Fruit fly (Drosophila melanogaster): ENCODE results near the gene mora.
A peak's percentile ranks its signal among the peaks of the same experiment; 100 is the strongest.

DNA sequence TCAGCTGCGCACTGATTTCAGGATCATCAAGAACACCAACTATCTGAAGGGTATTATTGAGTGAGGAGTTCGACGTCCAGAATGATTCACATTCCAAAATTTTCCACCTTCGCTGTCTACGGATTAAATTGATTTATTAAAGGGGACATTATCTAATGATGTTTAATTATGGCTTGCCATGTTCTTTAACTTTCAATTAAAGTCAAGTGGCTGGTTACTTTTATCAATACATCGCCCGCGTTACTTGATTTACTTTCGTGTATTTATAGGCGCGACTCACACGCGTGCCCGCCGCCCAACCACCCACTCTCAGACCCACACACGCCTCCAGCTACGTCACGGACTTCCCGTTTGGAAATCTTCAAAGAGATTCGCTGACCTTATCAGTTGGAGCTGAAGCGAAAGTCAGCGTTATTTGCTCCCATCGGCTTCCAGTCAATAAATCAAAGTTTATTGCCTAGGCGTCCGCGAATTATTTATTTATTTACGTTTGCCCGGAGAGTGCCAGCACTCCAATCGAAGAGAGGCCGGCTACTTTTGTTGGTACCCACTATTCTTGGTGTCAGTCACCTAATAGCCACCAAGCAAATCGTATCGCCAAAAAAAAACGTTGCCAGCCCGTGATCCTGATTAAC, 48.7 kb upstream of the mora start, which contains the start of gene Npc2f:
- TF ChIP-seq svp (GFP tag) (peak; percentile 96), net (GFP tag; optimal IDR thresholded peaks at IDR 0.05) (no peak), Met (GFP tag; optimal IDR thresholded peaks at IDR 0.05) (no peak), CG9139 (GFP tag; optimal IDR thresholded peaks at IDR 0.05) (no peak), CG11294 (GFP tag; IDR thresholded peaks at IDR 0.05) (no peak), vri (GFP tag; optimal IDR thresholded peaks at IDR 0.05) (peak; percentile 22)

All from whole organism, prepupa.